Worm (Caenorhabditis elegans): Measurements from ENCODE around the gene nrx-1.
A peak's percentile ranks its signal among the peaks of the same experiment; 100 is the strongest.

The nrx-1 gene

DNA sequence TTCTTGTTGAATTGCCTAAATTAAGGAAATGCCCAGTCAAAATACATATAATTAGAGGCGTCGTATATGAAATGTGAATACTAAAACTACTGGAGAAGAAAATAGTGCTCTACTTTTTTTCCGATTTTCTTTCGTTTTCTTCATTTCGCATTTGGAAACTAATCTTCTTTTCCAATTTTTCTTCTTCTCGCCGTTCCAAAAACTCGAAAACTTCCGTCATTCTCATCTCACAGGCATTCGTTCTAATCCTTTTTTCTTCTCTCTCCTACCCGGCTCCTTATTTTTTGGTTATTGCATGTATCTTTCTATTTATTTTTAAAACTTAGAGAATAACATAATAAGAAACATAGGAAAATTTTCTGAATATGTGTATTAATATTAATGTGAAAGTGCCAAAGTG is 8.1 kb downstream of the nrx-1 start:
- no peak for TF ChIP-seq ztf-23 (GFP tag; IDR thresholded peaks at IDR 0.05)
- TF ChIP-seq klf-2 (GFP tag; conservative IDR thresholded peaks at IDR 0.05) = no peak
- no peak for TF ChIP-seq cog-1 (tag; optimal IDR thresholded peaks at IDR 0.05)
- TF ChIP-seq ref-1 (GFP tag; conservative IDR thresholded peaks at IDR 0.05) = no peak
- no peak for TF ChIP-seq ztf-29 (GFP tag; IDR thresholded peaks at IDR 0.05)
- no peak for TF ChIP-seq flt-1 (GFP tag; IDR thresholded peaks at IDR 0.05)
- no peak for TF ChIP-seq tab-1 (GFP tag; IDR thresholded peaks at IDR 0.05)
- no peak for TF ChIP-seq med-1 (GFP tag; optimal IDR thresholded peaks at IDR 0.05; ENCODE audit: insufficient read depth)
- no peak for TF ChIP-seq T22C8.4 (GFP tag; IDR thresholded peaks at IDR 0.05)

DNA sequence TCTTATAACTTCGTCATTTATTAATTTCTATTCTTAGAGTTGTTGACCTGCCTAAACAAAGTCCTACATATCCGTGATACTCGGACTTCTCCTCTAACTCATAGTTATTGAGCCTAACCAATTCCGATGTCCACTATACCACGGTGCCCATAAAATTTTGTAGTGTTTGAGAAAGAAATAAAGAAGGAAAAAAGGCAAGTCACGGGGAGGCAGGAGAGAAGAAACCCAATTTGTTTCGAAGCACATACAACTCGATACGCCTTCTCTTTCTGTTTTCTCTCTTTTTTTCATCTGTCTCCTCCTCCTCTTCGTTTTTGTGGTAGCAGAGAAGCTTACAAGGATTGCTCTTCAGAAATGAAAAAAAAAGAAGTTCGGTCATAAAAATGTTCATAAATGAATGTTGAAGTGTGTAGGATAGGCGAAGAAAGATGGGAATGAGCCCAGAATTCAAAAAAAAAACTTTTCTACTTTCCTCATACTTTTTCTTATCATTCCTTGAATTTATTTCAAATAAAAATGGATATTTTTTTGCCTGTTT is 9.9 kb downstream of the nrx-1 start:
- no peak for TF ChIP-seq klf-2 (GFP tag; conservative IDR thresholded peaks at IDR 0.05)
- TF ChIP-seq T22C8.4 (GFP tag; IDR thresholded peaks at IDR 0.05) = no peak
- TF ChIP-seq ztf-23 (GFP tag; IDR thresholded peaks at IDR 0.05) = no peak
- no peak for TF ChIP-seq ztf-29 (GFP tag; IDR thresholded peaks at IDR 0.05)
- TF ChIP-seq tab-1 (GFP tag; IDR thresholded peaks at IDR 0.05) = no peak
- no peak for TF ChIP-seq flt-1 (GFP tag; IDR thresholded peaks at IDR 0.05)
- no peak for TF ChIP-seq med-1 (GFP tag; optimal IDR thresholded peaks at IDR 0.05; ENCODE audit: insufficient read depth)
- no peak for TF ChIP-seq cog-1 (tag; optimal IDR thresholded peaks at IDR 0.05)
- TF ChIP-seq ref-1 (GFP tag; conservative IDR thresholded peaks at IDR 0.05) = no peak

DNA sequence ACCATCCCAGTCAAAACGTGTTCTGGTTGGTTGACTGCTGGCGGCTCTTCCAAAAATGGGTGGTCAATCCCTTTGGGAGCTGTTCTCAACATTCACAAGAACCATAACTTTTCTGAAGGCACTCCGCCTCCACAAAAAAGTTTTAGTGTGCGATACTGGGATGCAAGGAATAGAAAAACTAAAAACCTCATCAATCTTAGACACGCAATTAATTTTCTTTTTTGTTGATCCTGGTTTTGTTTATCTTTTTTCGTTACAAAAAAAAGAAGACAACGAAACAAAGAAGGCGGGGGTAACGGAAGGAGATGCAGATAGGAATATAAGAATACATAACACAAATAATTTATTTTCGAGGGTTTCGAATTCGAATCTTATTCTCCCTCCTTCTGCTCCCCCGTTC is 13.4 kb downstream of the nrx-1 start:
- TF ChIP-seq cog-1 (tag; optimal IDR thresholded peaks at IDR 0.05) = no peak
- no peak for TF ChIP-seq ref-1 (GFP tag; conservative IDR thresholded peaks at IDR 0.05)
- no peak for TF ChIP-seq med-1 (GFP tag; optimal IDR thresholded peaks at IDR 0.05; ENCODE audit: insufficient read depth)
- no peak for TF ChIP-seq tab-1 (GFP tag; IDR thresholded peaks at IDR 0.05)

ce11 chrV:10839398-10839797 is 14.6 kb downstream of the nrx-1 start:
- no peak for TF ChIP-seq ztf-23 (GFP tag; IDR thresholded peaks at IDR 0.05)
- no peak for TF ChIP-seq med-1 (GFP tag; optimal IDR thresholded peaks at IDR 0.05; ENCODE audit: insufficient read depth)
- TF ChIP-seq cog-1 (tag; optimal IDR thresholded peaks at IDR 0.05) = no peak
- TF ChIP-seq flt-1 (GFP tag; IDR thresholded peaks at IDR 0.05) = no peak
- TF ChIP-seq ref-1 (GFP tag; conservative IDR thresholded peaks at IDR 0.05) = no peak

- TF ChIP-seq med-1 (GFP tag; optimal IDR thresholded peaks at IDR 0.05; ENCODE audit: insufficient read depth) (no peak), ztf-23 (GFP tag; IDR thresholded peaks at IDR 0.05) (no peak), cog-1 (tag; optimal IDR thresholded peaks at IDR 0.05) (no peak), T22C8.4 (GFP tag; IDR thresholded peaks at IDR 0.05) (no peak), flt-1 (GFP tag; IDR thresholded peaks at IDR 0.05) (no peak), ztf-29 (GFP tag; IDR thresholded peaks at IDR 0.05) (no peak), tab-1 (GFP tag; IDR thresholded peaks at IDR 0.05) (no peak), ref-1 (GFP tag; conservative IDR thresholded peaks at IDR 0.05) (no peak), klf-2 (GFP tag; conservative IDR thresholded peaks at IDR 0.05) (no peak)
Observed at ce11 chrV:10846893-10847292, 22.1 kb downstream of the nrx-1 start, which contains the start of gene C29A12.6. TSS of gene C29A12.6 (plus strand) at chrV:10847193.

DNA sequence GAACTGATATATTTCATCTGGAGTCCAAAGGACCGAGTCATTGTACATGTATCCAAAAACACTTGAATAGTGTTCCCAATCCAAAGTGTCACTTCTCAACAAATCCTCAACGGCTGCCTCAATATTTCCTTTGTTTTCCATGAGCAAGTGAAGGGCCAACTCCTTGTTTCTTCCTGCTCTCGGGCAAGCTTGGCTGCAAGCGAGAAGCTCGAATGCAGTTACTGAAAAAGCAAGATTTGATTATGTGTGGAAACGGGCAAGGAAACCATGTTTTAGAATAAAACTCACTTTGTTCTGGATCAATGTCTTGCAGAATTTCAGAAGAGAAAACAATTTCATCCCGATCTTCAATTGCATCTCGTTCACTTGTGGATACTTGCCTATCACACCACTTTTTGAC is 29.4 kb downstream of the nrx-1 start:
- no peak for TF ChIP-seq klf-2 (GFP tag; conservative IDR thresholded peaks at IDR 0.05)
- TF ChIP-seq ztf-29 (GFP tag; IDR thresholded peaks at IDR 0.05) = no peak
- no peak for TF ChIP-seq cog-1 (tag; optimal IDR thresholded peaks at IDR 0.05)
- no peak for TF ChIP-seq ztf-23 (GFP tag; IDR thresholded peaks at IDR 0.05)
- TF ChIP-seq ref-1 (GFP tag; conservative IDR thresholded peaks at IDR 0.05) = no peak
- TF ChIP-seq med-1 (GFP tag; optimal IDR thresholded peaks at IDR 0.05; ENCODE audit: insufficient read depth) = no peak
- no peak for TF ChIP-seq flt-1 (GFP tag; IDR thresholded peaks at IDR 0.05)
- no peak for TF ChIP-seq tab-1 (GFP tag; IDR thresholded peaks at IDR 0.05)
- TF ChIP-seq T22C8.4 (GFP tag; IDR thresholded peaks at IDR 0.05) = no peak

- TF ChIP-seq flt-1 (GFP tag; IDR thresholded peaks at IDR 0.05) (no peak), med-1 (GFP tag; optimal IDR thresholded peaks at IDR 0.05; ENCODE audit: insufficient read depth) (no peak), ztf-23 (GFP tag; IDR thresholded peaks at IDR 0.05) (no peak), tab-1 (GFP tag; IDR thresholded peaks at IDR 0.05) (no peak), klf-2 (GFP tag; conservative IDR thresholded peaks at IDR 0.05) (no peak), T22C8.4 (GFP tag; IDR thresholded peaks at IDR 0.05) (no peak), ztf-29 (GFP tag; IDR thresholded peaks at IDR 0.05) (no peak), cog-1 (tag; optimal IDR thresholded peaks at IDR 0.05) (no peak), ref-1 (GFP tag; conservative IDR thresholded peaks at IDR 0.05) (no peak)
Observed at ce11 chrV:10855363-10855762, 30.6 kb downstream of the nrx-1 start.

ce11 chrV:10856901-10857637 is 32.3 kb downstream of the nrx-1 start:
- TF ChIP-seq tab-1 (GFP tag; IDR thresholded peaks at IDR 0.05) (no peak), cog-1 (tag; optimal IDR thresholded peaks at IDR 0.05) (no peak), T22C8.4 (GFP tag; IDR thresholded peaks at IDR 0.05) (no peak), flt-1 (GFP tag; IDR thresholded peaks at IDR 0.05) (no peak), ref-1 (GFP tag; conservative IDR thresholded peaks at IDR 0.05) (no peak), med-1 (GFP tag; optimal IDR thresholded peaks at IDR 0.05; ENCODE audit: insufficient read depth) (no peak), ztf-23 (GFP tag; IDR thresholded peaks at IDR 0.05) (no peak), klf-2 (GFP tag; conservative IDR thresholded peaks at IDR 0.05) (no peak), ztf-29 (GFP tag; IDR thresholded peaks at IDR 0.05) (no peak)

ce11 chrV:10858340-10858739 is 33.5 kb downstream of the nrx-1 start:
- TF ChIP-seq cog-1 (tag; optimal IDR thresholded peaks at IDR 0.05) = no peak
- TF ChIP-seq flt-1 (GFP tag; IDR thresholded peaks at IDR 0.05) = peak; percentile 42; the same call in 1 of the 2 replicates
- TF ChIP-seq ztf-23 (GFP tag; IDR thresholded peaks at IDR 0.05) = 0 out of 2 replicates have a peak, but pooled peaks have one; percentile 8

Data from whole organism, midembryonic.